Fruit fly (Drosophila melanogaster) whole organism: Measurements from ENCODE around the gene ppl.

Source experiments
- CG8478 ChIP-seq: fragments of >200 bp; optimal IDR thresholded peaks from 2 replicates; lab custom pipeline; 2018; ENCODE audit warnings: inconsistent platforms
- Dll ChIP-seq: fragments of >200 bp; optimal IDR thresholded peaks from 2 replicates; lab custom pipeline; 2017
- EcR ChIP-seq, 2 experiments: fragments of >200 bp; optimal IDR thresholded peaks; 2 replicates each; lab custom pipeline; 2017; ENCODE audit warnings: missing biosample characterization in 2 of 2, missing genetic modification characterization in 2 of 2, missing genetic modification reagents in 2 of 2
- pan ChIP-seq: fragments of >200 bp; optimal IDR thresholded peaks from 2 replicates; lab custom pipeline; 2017
- psq ChIP-seq: fragments of >200 bp; optimal IDR thresholded peaks from 2 replicates; lab custom pipeline; 2017
- usp ChIP-seq: fragments of >200 bp; optimal IDR thresholded peaks from 2 replicates; lab custom pipeline; 2017; ENCODE audit warnings: missing biosample characterization, missing genetic modification characterization, mixed read lengths

ppl gene

DNA sequence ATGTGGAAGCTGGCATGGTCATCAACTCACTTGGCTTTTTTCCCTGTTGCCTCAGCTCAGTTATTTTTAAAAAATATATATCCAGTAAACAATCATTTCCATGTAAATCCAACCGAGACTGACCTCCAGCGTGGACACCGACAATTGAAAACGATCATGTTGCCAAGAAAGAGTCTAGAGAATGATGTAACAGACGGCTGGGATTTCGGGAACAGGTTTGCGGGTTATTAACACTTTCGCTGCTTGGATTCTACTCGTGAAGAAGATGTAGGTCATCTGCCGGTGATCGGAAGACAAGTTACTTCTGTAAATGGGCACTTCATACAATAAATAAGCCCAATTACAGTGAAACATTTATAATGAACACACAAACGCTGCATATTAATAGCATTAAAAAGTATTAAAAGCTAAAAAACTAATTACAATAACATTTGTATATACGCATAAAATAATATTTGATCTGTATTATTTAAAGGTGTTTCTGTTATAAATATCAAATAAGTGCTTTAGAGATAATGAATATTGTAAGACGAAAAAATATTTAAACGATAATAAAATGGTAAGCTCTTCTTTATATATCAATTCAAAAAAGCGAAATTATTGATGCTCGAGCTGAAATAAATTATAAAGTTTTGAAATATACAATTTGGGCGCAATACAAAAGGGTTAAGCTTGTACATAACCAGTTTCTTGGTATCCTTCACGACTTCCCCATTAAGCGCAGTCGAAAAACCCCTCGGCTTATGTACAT, 20.6 kb upstream of the ppl start:
- TF ChIP-seq CG8478 (lab: Kevin White, UChicago), result no peak
- no peak for TF ChIP-seq Dll (lab: Kevin White, UChicago)
- TF ChIP-seq EcR (GFP tag; optimal IDR thresholded peaks at IDR 0.05; lab: Kevin White, UChicago), result no peak
- no peak for TF ChIP-seq psq

DNA sequence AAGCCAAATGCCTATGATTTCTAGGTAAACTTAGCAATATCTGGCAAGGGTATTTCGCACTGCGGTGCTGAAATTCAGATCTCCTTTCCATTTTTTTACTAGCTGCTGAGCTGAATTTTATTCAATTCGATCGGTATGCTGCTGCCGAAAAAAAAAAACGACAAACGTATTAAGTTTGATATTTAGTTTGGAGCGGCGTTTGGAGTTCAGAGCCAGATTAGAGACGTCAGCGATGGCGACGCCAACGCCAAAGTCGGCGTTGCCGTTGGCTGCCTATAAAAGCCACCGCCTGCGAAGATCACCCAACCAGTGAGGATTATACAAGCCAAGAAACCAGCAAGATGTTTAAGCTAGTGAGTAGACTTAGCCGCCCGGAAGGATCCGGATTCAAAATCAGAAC, 19.0 kb upstream of the ppl start, which contains the start of gene Cpr78Cc:
Gene Cpr78Cc, plus strand, starts transcription at position 301 of the 400 bp plus-strand sequence.
- no peak for TF ChIP-seq Dll (lab: Kevin White, UChicago)

DNA sequence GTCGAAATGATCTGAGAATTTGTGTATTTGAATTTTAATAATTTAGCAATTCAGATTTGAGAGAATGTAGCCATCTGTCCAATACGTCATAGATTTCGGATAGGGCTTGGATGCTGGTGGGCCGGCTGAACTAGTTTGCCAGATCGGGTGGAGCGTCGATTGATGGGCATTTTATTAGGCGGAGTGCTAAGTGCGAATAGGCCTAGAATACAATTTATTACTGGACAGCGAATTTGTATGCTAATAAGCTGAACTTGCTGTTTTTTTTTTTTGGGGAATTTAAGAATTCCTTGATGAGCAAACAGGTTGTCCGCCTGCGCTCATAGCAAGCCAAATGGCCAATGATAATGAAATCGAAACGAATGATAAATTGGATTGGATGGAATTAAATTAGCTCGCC, 17.9 kb upstream of the ppl start:
- no peak for TF ChIP-seq psq

DNA sequence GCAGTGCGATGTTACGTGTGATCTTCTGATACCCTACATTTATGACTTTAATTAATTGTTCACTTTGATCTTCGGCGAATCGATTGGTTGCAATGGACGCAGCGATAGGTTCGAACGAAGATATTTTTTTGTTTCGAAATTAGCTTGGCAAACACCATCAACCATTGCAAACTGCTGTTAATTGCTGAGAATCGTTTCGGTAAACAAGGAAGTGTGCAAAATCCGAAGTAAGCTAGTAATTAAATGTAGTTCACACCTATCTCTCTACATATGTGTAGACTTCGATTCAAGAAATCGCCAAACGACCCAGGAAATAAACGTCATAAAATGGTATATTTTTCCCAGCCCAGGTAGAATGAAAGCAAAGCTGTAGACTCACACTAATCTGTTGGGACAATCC, 17.1 kb upstream of the ppl start, which contains the start of gene CG43702:
Gene CG43702, plus strand, starts transcription at position 301 of the 400 bp plus-strand sequence.
- TF ChIP-seq psq (no peak), usp (GFP tag; lab: Kevin White, UChicago) (no peak), pan (no peak), CG8478 (lab: Kevin White, UChicago) (no peak), EcR (GFP tag; optimal IDR thresholded peaks at IDR 0.05; lab: Kevin White, UChicago) (no peak), Dll (lab: Kevin White, UChicago) (no peak)

DNA sequence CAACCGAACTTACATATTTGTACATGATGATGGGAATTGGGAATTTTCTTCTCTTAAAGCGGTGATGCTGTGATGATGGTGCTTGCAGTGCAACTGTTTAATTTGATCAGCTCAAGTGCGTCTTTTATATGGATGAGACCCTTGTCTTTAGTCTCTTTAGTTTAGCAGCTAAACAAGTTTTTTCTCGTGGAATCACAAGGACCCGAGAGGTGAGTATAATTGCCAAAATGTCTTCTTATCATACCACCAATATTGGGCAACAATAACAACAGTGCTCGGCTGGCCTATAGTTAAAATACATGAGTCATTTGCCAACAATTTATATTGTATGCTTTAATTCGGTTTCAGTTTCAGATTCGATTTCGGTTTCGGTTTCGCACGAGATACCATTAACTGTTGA, 16.4 kb upstream of the ppl start, which contains the start of gene Edg78E:
Gene Edg78E, minus strand, starts transcription at position 101 of the 400 bp plus-strand sequence.
- no peak for TF ChIP-seq CG8478 (lab: Kevin White, UChicago)
- TF ChIP-seq psq, result no peak
- no peak for TF ChIP-seq Dll (lab: Kevin White, UChicago)
- no peak for TF ChIP-seq EcR (GFP tag; optimal IDR thresholded peaks at IDR 0.05; lab: Kevin White, UChicago)
- TF ChIP-seq usp (GFP tag; lab: Kevin White, UChicago), result no peak

DNA sequence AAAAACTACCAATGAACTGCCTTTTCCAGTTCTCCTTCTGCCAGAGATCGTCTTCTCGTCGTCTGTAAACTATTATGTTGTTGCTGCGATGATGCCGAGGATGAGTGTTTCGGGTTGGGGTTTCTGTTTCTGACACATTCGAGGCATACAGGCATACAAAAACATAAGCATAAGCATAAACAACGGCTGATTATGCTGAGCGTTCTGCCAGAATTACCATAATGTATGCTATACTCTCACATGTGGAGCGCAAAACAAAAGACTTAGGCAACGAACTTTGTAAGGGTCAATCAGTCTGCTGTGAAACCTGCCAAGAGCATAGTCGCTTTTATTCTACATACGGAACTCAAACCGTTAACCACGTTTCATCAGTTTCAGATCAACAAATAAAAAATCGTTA, 12.9 kb upstream of the ppl start, which contains the start of gene Cpr78Cb:
Gene Cpr78Cb, plus strand, starts transcription at position 291 of the 400 bp plus-strand sequence.
- TF ChIP-seq psq, result no peak
- TF ChIP-seq EcR (GFP tag; optimal IDR thresholded peaks at IDR 0.05; lab: Kevin White, UChicago), result no peak
- no peak for TF ChIP-seq CG8478 (lab: Kevin White, UChicago)
- no peak for TF ChIP-seq usp (GFP tag; lab: Kevin White, UChicago)
- no peak for TF ChIP-seq Dll (lab: Kevin White, UChicago)
- TF ChIP-seq pan, result no peak

DNA sequence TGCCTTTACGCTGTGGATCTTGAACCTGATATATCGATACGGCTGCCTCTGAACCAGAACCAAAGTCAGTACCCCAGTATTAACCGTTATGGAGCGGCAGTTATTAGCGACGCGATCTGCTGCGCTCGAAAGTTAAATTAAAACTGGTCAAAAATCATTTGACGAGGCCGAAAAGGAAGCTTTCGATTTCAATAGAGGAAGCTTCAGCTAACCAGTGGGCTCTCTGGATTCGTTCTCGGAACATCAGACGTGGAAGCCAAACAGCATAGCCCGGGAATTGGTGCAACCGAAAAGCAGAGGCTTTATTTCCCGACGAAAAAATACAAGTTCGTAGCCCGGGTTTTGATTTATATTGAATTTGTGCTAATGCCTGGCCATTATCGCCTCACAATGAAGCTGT, 11.4 kb upstream of the ppl start, which contains the start of gene Cpr78Ca:
Gene Cpr78Ca, minus strand, starts transcription at position 101 of the 400 bp plus-strand sequence.
- no peak for TF ChIP-seq EcR (GFP tag; optimal IDR thresholded peaks at IDR 0.05; lab: Kevin White, UChicago)
- no peak for TF ChIP-seq usp (GFP tag; lab: Kevin White, UChicago)
- TF ChIP-seq Dll (lab: Kevin White, UChicago), result no peak
- no peak for TF ChIP-seq psq
- no peak for TF ChIP-seq pan
- TF ChIP-seq CG8478 (lab: Kevin White, UChicago), result no peak

DNA sequence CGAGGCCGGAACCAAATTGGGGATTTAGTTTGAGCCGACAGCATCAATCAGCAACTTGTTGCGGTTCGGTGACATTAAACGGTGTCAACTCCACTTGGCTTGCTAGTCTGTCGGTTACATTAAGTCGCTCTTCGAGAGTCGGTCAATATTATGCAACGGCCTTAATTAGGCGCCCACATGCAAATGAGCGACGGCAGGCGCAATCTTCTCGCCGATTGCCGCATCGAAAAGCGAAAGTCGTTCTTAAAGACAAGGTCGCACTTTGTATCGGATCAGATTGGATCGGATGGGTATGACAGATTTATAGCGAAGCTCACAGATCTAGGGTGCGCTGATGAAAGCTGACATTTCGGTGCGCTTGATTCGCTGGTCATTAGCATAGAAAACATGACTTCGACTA, 9.7 kb upstream of the ppl start:
- TF ChIP-seq CG8478 (lab: Kevin White, UChicago) (no peak), psq (no peak), usp (GFP tag; lab: Kevin White, UChicago) (no peak), EcR (GFP tag; optimal IDR thresholded peaks at IDR 0.05; lab: Kevin White, UChicago) (no peak), Dll (lab: Kevin White, UChicago) (no peak), pan (no peak)

DNA sequence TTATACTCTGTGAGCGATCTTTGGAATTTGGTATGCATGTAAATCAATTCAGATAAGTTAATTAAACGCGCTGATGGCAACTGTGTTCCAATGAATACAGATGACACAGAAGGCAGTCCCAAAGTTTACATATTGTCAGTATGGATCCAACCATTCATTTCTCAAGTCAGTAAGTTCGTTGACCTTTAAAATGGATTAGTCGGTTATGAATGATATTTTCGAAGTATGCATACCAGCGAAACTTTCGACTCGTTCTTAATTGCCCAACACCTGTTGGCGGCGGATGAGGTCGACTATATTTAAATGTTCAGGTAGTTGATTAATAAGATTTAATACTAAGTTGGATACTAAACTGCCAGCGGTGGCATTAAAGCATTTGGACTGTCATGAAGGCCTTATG, 9.0 kb upstream of the ppl start:
- TF ChIP-seq pan (no peak), EcR (GFP tag; optimal IDR thresholded peaks at IDR 0.05; lab: Kevin White, UChicago) (peak in 1 of 2 experiments; percentile 2)

DNA sequence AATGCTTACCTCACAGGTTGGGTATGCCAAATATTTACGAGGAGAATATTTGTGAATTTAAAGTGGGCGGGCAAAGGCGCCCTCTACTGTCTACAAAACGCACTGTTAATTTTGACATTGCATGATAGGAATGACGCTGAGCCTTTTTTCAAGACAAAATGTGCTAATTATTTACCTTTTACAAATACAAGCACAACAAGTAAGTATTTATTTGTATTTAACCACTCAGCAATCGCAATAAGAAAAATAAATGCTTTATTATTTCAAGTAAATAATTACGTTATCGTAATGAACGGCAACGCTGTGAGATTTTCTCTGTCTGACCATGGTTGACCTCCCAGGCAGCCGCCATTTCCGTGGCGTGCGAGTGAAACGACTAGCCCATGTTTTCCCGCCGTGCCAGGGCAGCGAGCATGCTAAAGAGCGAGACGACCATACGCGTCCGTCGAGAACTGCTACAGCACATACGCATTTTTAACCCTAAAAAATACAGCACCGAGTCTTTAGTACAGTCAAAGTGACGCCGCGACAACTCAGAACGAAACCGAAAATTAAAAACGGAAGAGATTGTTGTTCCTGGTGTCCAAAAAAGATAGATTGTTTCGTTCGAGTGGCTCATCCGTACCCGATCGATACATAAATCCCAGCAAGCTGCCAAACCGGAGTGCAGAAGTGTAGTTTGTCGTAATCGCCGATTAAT, 4.5 kb upstream of the ppl start, which contains the start of the genes CG12974 and pzg:
Gene CG12974, minus strand, starts transcription at position 324 of the 700 bp plus-strand sequence.
Gene pzg, plus strand, starts transcription at position 461 of the 700 bp plus-strand sequence.
- TF ChIP-seq Dll (lab: Kevin White, UChicago), result no peak
- no peak for TF ChIP-seq psq
- TF ChIP-seq CG8478 (lab: Kevin White, UChicago), result peak; percentile 83
- no peak for TF ChIP-seq pan
- peak; percentile 46 to 71 for TF ChIP-seq EcR (GFP tag; optimal IDR thresholded peaks at IDR 0.05; lab: Kevin White, UChicago)

DNA sequence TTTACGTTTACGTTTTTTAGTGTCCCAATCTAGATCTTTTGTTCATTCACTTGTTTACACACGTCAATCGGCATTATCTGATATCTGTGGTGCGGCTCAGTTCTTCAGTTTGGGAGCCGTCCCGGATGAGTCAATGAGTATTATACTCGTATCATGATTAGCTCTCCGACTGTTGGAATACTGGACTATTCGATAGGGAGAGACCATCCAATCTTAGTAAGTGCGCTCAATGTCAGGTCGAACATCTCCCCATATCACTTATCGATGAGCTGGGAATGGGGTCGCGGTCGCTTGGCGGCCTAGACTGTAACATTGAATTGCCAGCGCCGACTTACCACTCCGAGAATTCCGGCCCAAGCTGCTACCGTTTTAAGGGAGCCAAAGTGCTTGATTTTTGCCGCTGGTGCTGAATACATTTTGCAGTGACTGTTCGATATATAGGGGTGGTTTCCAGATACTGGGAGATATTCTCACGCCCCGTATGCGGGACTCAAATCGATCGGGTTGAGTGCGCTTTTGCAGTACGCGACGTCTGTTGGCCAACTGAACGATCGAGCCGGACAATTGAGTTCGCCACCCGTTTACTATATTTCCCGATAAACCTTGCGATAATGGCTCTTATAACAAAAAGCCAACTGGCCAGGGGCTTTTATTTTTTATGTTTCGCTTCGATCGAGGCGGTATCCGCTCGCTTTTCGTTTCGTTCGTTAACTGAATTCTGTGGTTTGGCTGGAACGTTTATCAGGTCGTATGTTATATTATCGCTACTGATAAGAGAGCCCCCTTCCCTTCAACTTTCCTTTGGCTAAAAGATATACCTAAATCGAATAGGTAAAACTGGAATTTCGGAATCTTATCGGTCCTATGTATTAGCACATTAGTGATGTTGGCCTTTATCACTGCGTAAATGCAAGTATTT, 3.7 kb upstream of the ppl start:
- TF ChIP-seq psq, result no peak
- no peak for TF ChIP-seq usp (GFP tag; lab: Kevin White, UChicago)
- no peak for TF ChIP-seq pan
- no peak for TF ChIP-seq EcR (GFP tag; optimal IDR thresholded peaks at IDR 0.05; lab: Kevin White, UChicago)
- TF ChIP-seq CG8478 (lab: Kevin White, UChicago), result no peak
- no peak for TF ChIP-seq Dll (lab: Kevin White, UChicago)

DNA sequence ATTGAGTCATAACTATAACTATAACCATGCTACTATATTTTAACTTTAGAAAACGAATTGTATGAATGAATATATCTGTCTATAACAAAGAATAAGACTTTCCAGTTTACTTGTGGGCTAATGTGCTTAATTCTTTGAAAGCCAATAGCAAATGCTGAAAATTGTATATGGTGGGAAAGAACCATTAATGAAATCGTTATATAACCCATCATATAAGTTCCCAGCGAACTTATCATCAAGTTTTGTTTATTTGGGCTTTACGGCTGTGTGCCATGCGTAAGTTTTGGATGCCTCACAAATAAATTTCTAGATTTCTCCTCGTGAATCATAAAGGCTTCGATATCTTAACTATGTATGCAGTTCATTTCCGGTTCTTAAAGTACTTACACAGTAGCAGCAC, 2.5 kb upstream of the ppl start:
- no peak for TF ChIP-seq CG8478 (lab: Kevin White, UChicago)
- no peak for TF ChIP-seq psq
- no peak for TF ChIP-seq EcR (GFP tag; optimal IDR thresholded peaks at IDR 0.05; lab: Kevin White, UChicago)
- TF ChIP-seq Dll (lab: Kevin White, UChicago), result no peak
- TF ChIP-seq pan, result no peak
- no peak for TF ChIP-seq usp (GFP tag; lab: Kevin White, UChicago)
